Worm (Caenorhabditis elegans): Measurements from ENCODE around the gene C09B9.1.

- TF ChIP-seq him-1 (tag; optimal IDR thresholded peaks at IDR 0.05) = no peak
- TF ChIP-seq dao-5 (tag; optimal IDR thresholded peaks at IDR 0.05) = no peak
These were observed 32.4 kb upstream of the C09B9.1 start for ce11 chrIV:5005154-5005553.

Data from whole organism, L4/young adult.